Worm (Caenorhabditis elegans): ENCODE data around the gene ZK688.12.

The ZK688.12 gene

DNA sequence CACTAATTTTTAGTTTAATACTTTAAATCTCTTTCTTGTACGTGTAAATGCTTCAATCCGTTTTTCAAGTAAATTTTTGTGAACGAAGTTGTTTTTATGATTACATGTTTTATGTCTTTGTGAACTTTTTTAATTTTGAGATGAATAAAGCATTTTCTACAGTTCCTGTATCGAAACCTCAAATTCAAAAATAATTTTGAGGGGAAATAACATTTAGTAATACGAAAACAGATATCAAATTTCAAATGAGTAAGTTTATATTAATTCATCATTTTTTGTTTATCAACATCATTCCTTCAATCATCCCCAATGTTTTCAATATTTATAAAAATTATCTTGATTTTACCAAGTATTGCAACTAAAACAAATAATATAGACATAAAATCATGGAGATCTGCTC, 24.2 kb upstream of the ZK688.12 start, which contains the start of gene C29E4.10:
TSS of gene C29E4.10 (plus strand) at position 301 of the 400 bp plus-strand sequence.
- TF ChIP-seq W03F9.2 (tag; optimal IDR thresholded peaks at IDR 0.05) = no peak
- no peak for TF ChIP-seq him-1 (tag; optimal IDR thresholded peaks at IDR 0.05)
- no peak for TF ChIP-seq dao-5 (tag; optimal IDR thresholded peaks at IDR 0.05)

DNA sequence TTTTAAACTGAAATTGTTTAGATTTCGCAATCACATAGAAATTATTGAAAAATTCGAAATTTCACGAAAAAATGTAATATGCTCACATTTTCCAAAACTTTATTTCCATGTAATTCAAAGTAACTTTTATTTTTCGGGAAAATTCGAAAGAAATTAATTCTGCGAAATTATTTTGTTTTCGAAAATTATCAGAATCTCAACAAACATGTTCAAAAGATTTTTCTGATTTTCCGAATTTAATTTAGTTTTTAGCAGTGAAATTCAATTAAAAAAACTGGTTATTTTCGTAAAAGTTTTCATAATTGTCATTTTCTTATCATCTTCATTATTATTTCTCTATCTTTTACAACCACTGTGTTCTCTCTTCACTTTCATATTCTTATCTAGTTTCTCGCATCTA, 19.8 kb upstream of the ZK688.12 start, which contains the start of gene ran-2:
TSS of gene ran-2 (plus strand) at position 301 of the 400 bp plus-strand sequence.
- TF ChIP-seq dao-5 (tag; optimal IDR thresholded peaks at IDR 0.05) (no peak), him-1 (tag; optimal IDR thresholded peaks at IDR 0.05) (no peak), W03F9.2 (tag; optimal IDR thresholded peaks at IDR 0.05) (no peak)

DNA sequence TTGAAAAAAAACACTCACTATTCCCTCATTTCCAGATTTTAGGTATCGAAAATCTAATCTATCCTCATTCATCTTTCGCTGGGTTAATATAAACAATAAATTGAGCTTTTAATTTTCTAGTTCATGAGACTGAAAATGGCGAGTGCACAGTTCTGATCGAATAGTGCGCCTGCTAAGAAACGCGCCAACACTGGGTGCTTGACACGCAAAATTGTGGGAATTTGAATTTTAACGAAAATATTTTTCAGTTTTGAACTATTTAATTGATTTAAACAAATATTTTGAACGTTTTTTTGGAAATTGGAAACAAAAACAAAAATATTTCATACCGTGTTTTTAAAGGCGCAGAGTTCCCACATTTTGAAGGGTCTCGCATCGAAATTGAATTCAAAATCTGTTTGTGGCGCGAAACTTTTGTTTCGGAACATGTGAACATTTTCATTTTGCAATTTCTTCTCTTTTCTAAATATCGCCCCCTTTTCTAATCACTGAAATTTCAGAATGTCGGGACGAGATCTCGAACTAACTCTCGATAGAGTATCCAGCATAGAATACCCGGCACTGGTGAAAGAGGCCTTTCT, 15.3 kb upstream of the ZK688.12 start, which contains the start of the genes C29E4.13 and npp-15:
TSS of gene C29E4.13 (minus strand) at position 169 of the 581 bp plus-strand sequence.
TSS of gene npp-15 (plus strand) at position 495 of the 581 bp plus-strand sequence.
- TF ChIP-seq him-1 (tag; optimal IDR thresholded peaks at IDR 0.05) = no peak
- peak; percentile 53 for TF ChIP-seq W03F9.2 (tag; optimal IDR thresholded peaks at IDR 0.05)

DNA sequence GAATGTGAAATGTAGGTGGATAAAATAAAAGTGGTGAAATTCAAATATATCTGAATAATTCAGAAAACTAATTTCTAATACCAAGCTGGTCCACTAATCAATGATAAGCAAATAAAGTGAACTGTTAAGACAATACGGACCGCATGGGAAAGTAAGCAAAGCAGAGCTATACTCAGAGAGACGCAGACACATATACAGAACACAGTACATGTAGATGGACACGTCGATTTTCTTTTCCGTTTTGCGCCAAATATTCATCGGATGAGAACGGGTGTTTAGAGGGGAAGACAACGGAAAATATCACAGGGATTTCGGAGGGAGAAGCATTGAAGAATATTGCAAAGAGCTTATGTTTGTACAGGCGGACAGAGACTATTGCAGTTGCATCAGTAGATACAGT, 12.6 kb upstream of the ZK688.12 start:
- no peak for TF ChIP-seq him-1 (tag; optimal IDR thresholded peaks at IDR 0.05)
- no peak for TF ChIP-seq dao-5 (tag; optimal IDR thresholded peaks at IDR 0.05)
- no peak for TF ChIP-seq W03F9.2 (tag; optimal IDR thresholded peaks at IDR 0.05)

DNA sequence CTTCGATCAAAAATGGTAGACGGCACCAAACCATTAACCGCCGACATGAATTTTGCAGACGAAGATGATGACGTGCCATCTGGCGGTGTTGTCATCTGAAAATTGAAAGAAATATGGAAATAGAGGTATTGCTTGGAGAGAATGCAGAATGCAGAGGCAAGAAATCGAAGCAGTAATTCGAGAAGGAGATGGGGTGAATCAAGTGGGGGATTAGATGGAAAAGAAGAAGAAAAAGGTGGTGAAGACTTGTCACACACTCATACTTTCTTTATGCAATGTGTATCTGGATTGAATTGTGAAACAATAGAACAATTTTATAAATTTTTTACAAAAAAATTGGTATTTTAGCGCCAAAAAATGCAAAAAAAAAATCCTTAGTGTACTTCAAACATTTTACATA, 11.4 kb upstream of the ZK688.12 start, which contains the start of gene tag-250:
TSS of gene tag-250 (minus strand) at position 101 of the 400 bp plus-strand sequence.
- no peak for TF ChIP-seq dao-5 (tag; optimal IDR thresholded peaks at IDR 0.05)
- no peak for TF ChIP-seq W03F9.2 (tag; optimal IDR thresholded peaks at IDR 0.05)
- TF ChIP-seq him-1 (tag; optimal IDR thresholded peaks at IDR 0.05) = no peak

DNA sequence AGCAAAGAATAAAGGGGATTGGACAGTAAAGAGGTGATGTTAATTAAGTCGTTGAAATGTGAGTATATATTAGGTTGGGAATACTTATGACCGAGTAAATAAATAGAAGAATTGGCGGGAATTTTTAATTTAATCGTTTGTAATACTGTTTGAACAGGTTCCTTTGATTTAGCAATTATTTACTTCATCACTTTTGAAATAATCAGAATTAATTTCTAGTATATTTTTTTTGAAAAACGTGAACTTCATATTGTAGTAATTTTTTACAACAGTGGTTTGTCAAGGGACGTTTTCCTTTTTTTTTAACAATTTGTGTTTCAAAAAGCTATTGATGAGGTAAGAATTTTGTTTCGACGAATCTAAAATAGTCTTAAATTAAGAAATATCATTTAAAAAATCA, 8.8 kb upstream of the ZK688.12 start, which contains the start of gene C29E4.17:
TSS of gene C29E4.17 (plus strand) at position 301 of the 400 bp plus-strand sequence.
- TF ChIP-seq dao-5 (tag; optimal IDR thresholded peaks at IDR 0.05) (no peak), him-1 (tag; optimal IDR thresholded peaks at IDR 0.05) (no peak), W03F9.2 (tag; optimal IDR thresholded peaks at IDR 0.05) (no peak)

DNA sequence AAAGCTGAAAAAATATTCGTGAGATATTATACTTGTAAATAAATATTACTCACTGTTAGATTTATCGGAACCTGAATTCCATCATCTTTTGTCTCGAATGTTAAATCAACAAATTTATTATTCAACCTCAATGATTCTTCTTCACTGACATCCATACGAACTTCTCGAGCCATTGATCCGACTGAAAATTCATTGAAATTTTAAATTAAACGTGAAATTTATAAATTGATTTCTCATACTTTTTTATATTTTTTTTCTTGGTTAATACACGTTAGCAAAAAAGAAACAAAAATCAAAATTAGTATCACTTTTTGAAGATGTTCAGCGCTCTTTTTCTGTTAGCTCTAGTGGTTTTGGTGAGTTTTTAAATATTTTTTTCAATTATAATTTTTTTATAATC, 6.4 kb upstream of the ZK688.12 start, which contains the start of gene C29E4.14:
TSS of gene C29E4.14 (plus strand) at position 301 of the 400 bp plus-strand sequence.
- TF ChIP-seq W03F9.2 (tag; optimal IDR thresholded peaks at IDR 0.05) (no peak), him-1 (tag; optimal IDR thresholded peaks at IDR 0.05) (no peak), dao-5 (tag; optimal IDR thresholded peaks at IDR 0.05) (no peak)

DNA sequence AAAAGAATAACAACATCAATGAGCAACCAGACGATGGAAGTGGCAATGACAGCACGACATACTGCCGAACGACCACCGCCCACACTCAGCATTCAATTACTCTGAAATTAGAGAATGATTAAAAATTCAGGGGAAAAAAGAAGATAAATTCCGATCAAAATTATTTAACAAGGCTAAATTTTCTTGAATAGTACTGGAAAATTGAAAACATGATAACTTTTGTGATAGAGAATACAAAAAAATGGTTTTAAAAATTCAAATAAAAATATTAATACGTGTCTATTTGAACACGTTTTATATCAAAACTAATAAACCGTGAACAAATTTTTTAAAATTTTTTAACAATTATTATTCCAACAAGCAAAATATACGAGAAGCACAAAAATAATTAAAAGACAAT, 4.3 kb upstream of the ZK688.12 start, which contains the start of gene gly-3:
TSS of gene gly-3 (minus strand) at position 101 of the 400 bp plus-strand sequence.
- TF ChIP-seq him-1 (tag; optimal IDR thresholded peaks at IDR 0.05) = no peak
- no peak for TF ChIP-seq dao-5 (tag; optimal IDR thresholded peaks at IDR 0.05)
- no peak for TF ChIP-seq W03F9.2 (tag; optimal IDR thresholded peaks at IDR 0.05)

DNA sequence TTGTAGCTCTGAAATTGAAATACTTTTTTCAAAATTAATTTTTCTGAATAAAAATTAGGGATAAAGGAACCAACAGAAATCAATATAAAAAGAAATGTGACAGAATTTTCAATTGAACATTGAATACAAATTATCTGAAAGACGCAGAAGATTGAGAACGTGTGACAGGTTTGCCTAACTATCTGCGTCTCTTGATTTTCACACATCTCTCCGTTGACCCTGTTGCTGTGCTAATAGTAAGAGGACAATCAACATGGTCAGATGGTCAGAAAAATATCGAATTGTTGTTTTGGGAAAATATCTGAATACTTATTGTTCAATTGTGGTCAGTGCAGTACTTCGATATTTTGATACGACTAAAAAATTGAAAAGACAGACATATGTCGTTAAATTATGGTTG, 1.8 kb downstream of the ZK688.12 start, which contains the start of gene ZK688.7:
TSS of gene ZK688.7 (minus strand) at position 14 of the 400 bp plus-strand sequence.
- TF ChIP-seq him-1 (tag; optimal IDR thresholded peaks at IDR 0.05) (no peak), W03F9.2 (tag; optimal IDR thresholded peaks at IDR 0.05) (no peak)

DNA sequence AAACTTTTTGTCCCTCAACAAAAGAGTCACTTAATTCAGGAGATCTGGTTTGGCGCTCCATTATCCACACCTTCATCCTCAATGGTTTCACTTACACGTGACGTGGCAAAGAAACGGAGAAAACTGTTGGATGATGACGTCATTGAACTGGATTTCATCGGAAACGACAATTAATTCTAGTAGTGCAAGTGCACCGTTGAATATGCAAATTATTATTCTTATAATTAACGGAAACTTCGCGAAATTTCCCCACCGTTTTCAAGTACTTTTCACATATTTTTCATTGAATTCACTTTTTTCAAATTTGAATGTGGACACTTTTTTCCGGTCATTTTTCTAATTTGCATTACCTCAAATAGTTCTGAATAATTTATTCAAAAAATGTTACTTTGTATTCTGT, 4.1 kb downstream of the ZK688.12 start, which contains the start of gene ZK688.1:
TSS of gene ZK688.1 (plus strand) at position 301 of the 400 bp plus-strand sequence.
- no peak for TF ChIP-seq W03F9.2 (tag; optimal IDR thresholded peaks at IDR 0.05)
- no peak for TF ChIP-seq dao-5 (tag; optimal IDR thresholded peaks at IDR 0.05)
- TF ChIP-seq him-1 (tag; optimal IDR thresholded peaks at IDR 0.05) = no peak

DNA sequence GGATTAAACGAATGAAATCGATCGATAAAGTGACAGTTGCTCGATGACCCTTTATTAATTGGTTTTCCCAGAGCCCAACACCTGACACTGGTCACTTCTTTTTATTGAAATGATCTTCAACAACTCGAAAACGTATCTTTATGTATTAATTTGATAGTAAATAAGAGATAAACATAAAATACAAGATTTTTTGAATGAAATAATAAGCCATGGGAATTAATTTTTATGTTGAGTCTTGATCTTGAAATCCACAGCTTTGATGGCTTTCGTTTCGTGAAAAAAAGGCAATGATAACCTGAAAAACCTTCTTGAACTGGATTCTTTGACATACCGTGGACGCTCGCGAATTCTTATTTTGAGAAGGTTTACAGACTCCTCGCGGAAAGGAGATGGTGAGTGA, 5.9 kb downstream of the ZK688.12 start, which contains the start of gene pcp-5:
TSS of gene pcp-5 (minus strand) at position 101 of the 400 bp plus-strand sequence.
- no peak for TF ChIP-seq him-1 (tag; optimal IDR thresholded peaks at IDR 0.05)

DNA sequence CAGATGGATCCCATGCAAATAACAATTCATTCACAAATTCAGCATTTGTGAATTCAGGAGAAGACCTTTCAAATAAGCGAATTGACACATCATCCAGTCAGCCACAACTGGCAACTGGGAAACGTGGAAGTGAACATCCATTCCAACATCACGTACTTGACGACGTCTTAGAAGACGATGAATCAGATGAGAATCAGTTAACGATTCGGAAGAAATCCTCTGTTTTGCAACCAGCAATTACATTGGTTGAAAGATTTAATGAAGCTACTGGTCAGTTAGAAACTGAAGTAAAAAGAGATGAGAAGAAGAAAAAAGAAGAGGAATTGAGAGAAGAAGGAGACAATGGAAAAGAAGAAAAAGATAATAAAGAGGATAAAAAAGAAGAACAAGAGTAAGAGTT, 10.0 kb downstream of the ZK688.12 start:
- TF ChIP-seq dao-5 (tag; optimal IDR thresholded peaks at IDR 0.05) (no peak), him-1 (tag; optimal IDR thresholded peaks at IDR 0.05) (no peak), W03F9.2 (tag; optimal IDR thresholded peaks at IDR 0.05) (no peak)

DNA sequence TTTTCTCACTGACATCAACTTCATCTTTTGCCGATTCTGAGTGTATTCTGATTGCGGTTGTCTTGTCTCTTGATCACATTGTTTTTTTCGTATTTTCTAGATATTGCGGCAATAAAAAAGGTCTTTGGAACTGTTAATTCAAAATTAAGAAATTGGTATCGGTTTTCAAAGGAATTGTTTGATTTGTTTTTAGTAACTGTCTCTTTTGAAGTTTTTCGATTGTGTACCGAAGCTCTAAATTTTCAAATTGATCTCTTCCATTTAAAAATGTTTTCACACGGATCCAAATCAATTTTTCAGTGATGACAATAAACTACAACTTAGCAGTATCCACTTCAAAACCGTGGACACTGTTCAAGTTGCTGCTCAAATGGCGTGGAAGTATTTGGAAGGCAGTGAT, 12.7 kb downstream of the ZK688.12 start, which contains the start of gene best-24:
TSS of gene best-24 (plus strand) at position 301 of the 400 bp plus-strand sequence.
- no peak for TF ChIP-seq dao-5 (tag; optimal IDR thresholded peaks at IDR 0.05)
- TF ChIP-seq him-1 (tag; optimal IDR thresholded peaks at IDR 0.05) = no peak
- no peak for TF ChIP-seq W03F9.2 (tag; optimal IDR thresholded peaks at IDR 0.05)

DNA sequence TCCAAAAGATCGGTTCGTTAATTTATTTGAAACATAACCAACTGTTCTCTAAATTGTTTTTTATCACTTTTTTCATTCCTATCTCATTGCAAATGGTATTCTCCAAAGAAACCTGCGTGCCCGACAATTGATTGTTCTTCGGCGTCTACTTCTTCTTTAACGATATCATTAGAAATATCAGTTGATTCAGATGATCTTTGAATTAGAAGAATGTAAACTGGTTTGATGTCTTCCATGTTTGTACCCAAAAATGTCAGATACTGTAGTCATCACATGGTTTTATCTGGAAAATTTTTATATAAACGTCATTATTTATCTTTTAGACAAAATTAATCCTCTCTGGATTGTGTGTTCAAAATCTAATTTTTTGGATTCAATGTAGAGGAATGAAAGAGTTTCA, 15.7 kb downstream of the ZK688.12 start:
- TF ChIP-seq him-1 (tag; optimal IDR thresholded peaks at IDR 0.05) (no peak), W03F9.2 (tag; optimal IDR thresholded peaks at IDR 0.05) (no peak), dao-5 (tag; optimal IDR thresholded peaks at IDR 0.05) (no peak)

All from whole organism, L4/young adult.